Fruit fly (Drosophila melanogaster): ENCODE results near the gene CG31206.

DNA sequence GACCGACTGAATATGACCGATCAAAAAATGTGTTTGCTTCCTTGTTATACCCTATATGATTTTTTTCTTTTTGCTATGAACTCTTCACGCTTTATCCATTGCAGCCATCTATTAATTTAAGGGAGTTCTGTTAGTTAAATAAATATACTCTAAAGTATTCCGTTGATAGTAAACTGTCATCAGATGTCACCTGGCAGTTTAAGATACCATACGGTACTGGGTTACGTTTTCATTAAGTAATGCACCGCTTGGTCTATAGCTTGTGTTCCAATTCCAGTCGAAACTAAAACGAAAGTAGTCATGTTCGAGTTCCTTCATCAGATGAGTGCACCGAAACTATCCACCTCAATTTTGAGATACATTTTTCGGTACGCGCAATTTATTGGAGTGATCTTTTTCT is 13.0 kb upstream of the CG31206 start, which contains the start of gene Gr92a:
- TF ChIP-seq pan (optimal IDR thresholded peaks at IDR 0.05) (no peak), CG8478 (optimal IDR thresholded peaks at IDR 0.05) (no peak), usp (GFP tag; optimal IDR thresholded peaks at IDR 0.05) (no peak), psq (optimal IDR thresholded peaks at IDR 0.05) (no peak), EcR (GFP tag; optimal IDR thresholded peaks at IDR 0.05) (no peak)
